Fruit fly (Drosophila melanogaster) whole organism, prepupa: ENCODE results near the gene PIG-H.

Source experiments
- Blimp-1 ChIP-seq: fragments of 200-800 bp; sonication (Bioruptor generic); optimal IDR thresholded peaks from 3 replicates; lab custom pipeline; 2017; ENCODE audit warnings: missing biosample characterization, missing genetic modification characterization, mild to moderate bottlenecking, moderate library complexity, missing genetic modification reagents
- CG10631 ChIP-seq: fragments of 200-800 bp; sonication (Bioruptor generic); optimal IDR thresholded peaks from 2 replicates; lab custom pipeline; 2016; ENCODE audit warnings: missing biosample characterization, missing genetic modification characterization
- CG11294 ChIP-seq: fragments of 200-800 bp; sonication (Bioruptor generic); IDR thresholded peaks from 2 replicates; pipeline ENCODE4 v1.3.6; 2022; ENCODE audit warnings: missing biosample characterization, missing genetic modification characterization
- CG11762 ChIP-seq: fragments of 200-800 bp; sonication (Bioruptor generic); optimal IDR thresholded peaks from 3 replicates; lab custom pipeline; 2016; ENCODE audit warnings: missing biosample characterization, missing genetic modification characterization; ENCODE audit not compliant: insufficient read depth
- CG11902 ChIP-seq: fragments of 200-800 bp; sonication (Bioruptor generic); optimal IDR thresholded peaks from 3 replicates; lab custom pipeline; 2016; ENCODE audit warnings: missing biosample characterization, missing genetic modification characterization
- CG1621 ChIP-seq: fragments of 200-800 bp; sonication (Bioruptor generic); optimal IDR thresholded peaks from 3 replicates; lab custom pipeline; 2018; ENCODE audit warnings: missing biosample characterization, mild to moderate bottlenecking, missing genetic modification characterization
- CG16779 ChIP-seq: fragments of 200-800 bp; sonication (Bioruptor generic); optimal IDR thresholded peaks from 3 replicates; lab custom pipeline; 2017; ENCODE audit warnings: missing biosample characterization, mild to moderate bottlenecking, missing genetic modification characterization
- CG31627 ChIP-seq: fragments of 200-800 bp; sonication (Bioruptor generic); optimal IDR thresholded peaks from 3 replicates; lab custom pipeline; 2016; ENCODE audit warnings: missing biosample characterization, missing genetic modification characterization
- CG4318 ChIP-seq: fragments of 200-800 bp; sonication (Bioruptor generic); optimal IDR thresholded peaks from 3 replicates; lab custom pipeline; 2017; ENCODE audit warnings: missing biosample characterization, mild to moderate bottlenecking, missing genetic modification characterization
- CG6163 ChIP-seq: fragments of 200-800 bp; sonication (Bioruptor generic); IDR thresholded peaks from 3 replicates; pipeline ENCODE4 v1.3.6; 2022; ENCODE audit warnings: missing biosample characterization, missing genetic modification characterization
- CG6276 ChIP-seq: fragments of 200-800 bp; sonication (Bioruptor generic); optimal IDR thresholded peaks from 2 replicates; lab custom pipeline; 2017; ENCODE audit warnings: missing biosample characterization, mild to moderate bottlenecking, missing genetic modification characterization
- CG6792 ChIP-seq: fragments of 200-800 bp; sonication (Bioruptor generic); optimal IDR thresholded peaks from 3 replicates; lab custom pipeline; 2016; ENCODE audit warnings: missing biosample characterization, missing genetic modification characterization
- CG6808 ChIP-seq: fragments of 200-800 bp; sonication (Bioruptor generic); optimal IDR thresholded peaks from 3 replicates; lab custom pipeline; 2017; ENCODE audit warnings: missing biosample characterization, missing genetic modification characterization, mild to moderate bottlenecking, moderate library complexity, missing genetic modification reagents
- CG6854 ChIP-seq: fragments of 200-800 bp; sonication (Bioruptor generic); optimal IDR thresholded peaks from 2 replicates; lab custom pipeline; 2017; ENCODE audit warnings: missing biosample characterization, mild to moderate bottlenecking, missing genetic modification characterization
- CG7368 ChIP-seq: fragments of 200-800 bp; sonication (Bioruptor generic); optimal IDR thresholded peaks from 3 replicates; lab custom pipeline; 2016; ENCODE audit warnings: missing biosample characterization, missing genetic modification characterization
- CG8119 ChIP-seq: fragments of 200-800 bp; sonication (Bioruptor generic); IDR thresholded peaks from 3 replicates; pipeline ENCODE4 v1.3.6; 2022; ENCODE audit warnings: missing biosample characterization, missing genetic modification characterization
- CG8319 ChIP-seq: fragments of 200-800 bp; sonication (Bioruptor generic); optimal IDR thresholded peaks from 3 replicates; lab custom pipeline; 2016; ENCODE audit warnings: missing biosample characterization, missing genetic modification characterization
- Eip75B ChIP-seq: fragments of 200-800 bp; sonication (Bioruptor generic); optimal IDR thresholded peaks from 3 replicates; lab custom pipeline; 2016; ENCODE audit warnings: missing biosample characterization, missing genetic modification characterization
- Eip78C ChIP-seq: fragments of 200-800 bp; sonication (Bioruptor generic); peaks from one replicate; lab custom pipeline; 2016; ENCODE audit warnings: missing biosample characterization, missing genetic modification characterization
- Ets21C ChIP-seq: fragments of 200-800 bp; sonication (Bioruptor generic); optimal IDR thresholded peaks from 3 replicates; lab custom pipeline; 2016; ENCODE audit warnings: missing biosample characterization, missing genetic modification characterization
- Hr38 ChIP-seq: sonication (Bioruptor generic); optimal IDR thresholded peaks from 2 replicates; lab custom pipeline; 2016; ENCODE audit warnings: missing biosample characterization, missing genetic modification characterization
- Hr4 ChIP-seq: fragments of 200-800 bp; sonication (Bioruptor generic); optimal IDR thresholded peaks from 3 replicates; lab custom pipeline; 2016; ENCODE audit warnings: missing biosample characterization, missing genetic modification characterization
- Met ChIP-seq: fragments of 200-800 bp; sonication (Bioruptor generic); optimal IDR thresholded peaks from 3 replicates; lab custom pipeline; 2016; ENCODE audit warnings: missing biosample characterization, missing genetic modification characterization
- Smox ChIP-seq: fragments of 200-800 bp; sonication (Bioruptor generic); optimal IDR thresholded peaks from 3 replicates; lab custom pipeline; 2016; ENCODE audit warnings: missing biosample characterization, missing genetic modification characterization
- Sox102F ChIP-seq: fragments of 200-800 bp; sonication (Bioruptor generic); optimal IDR thresholded peaks from 2 replicates; lab custom pipeline; 2016; ENCODE audit warnings: missing biosample characterization, mild to moderate bottlenecking, missing genetic modification characterization
- Sox15 ChIP-seq: fragments of 200-800 bp; sonication (Bioruptor generic); optimal IDR thresholded peaks from 3 replicates; lab custom pipeline; 2016; ENCODE audit warnings: missing biosample characterization, missing genetic modification characterization
- achi ChIP-seq: fragments of 200-800 bp; sonication (Bioruptor generic); optimal IDR thresholded peaks from 3 replicates; lab custom pipeline; 2016; ENCODE audit warnings: missing biosample characterization, missing genetic modification characterization
- cyc ChIP-seq: fragments of 200-800 bp; sonication (Bioruptor generic); optimal IDR thresholded peaks from 3 replicates; lab custom pipeline; 2016; ENCODE audit warnings: missing biosample characterization, missing genetic modification characterization
- dsx ChIP-seq: fragments of 200-800 bp; optimal IDR thresholded peaks from 3 replicates; lab custom pipeline; 2019; ENCODE audit warnings: missing biosample characterization, mild to moderate bottlenecking, missing genetic modification characterization, moderate library complexity; ENCODE audit not compliant: poor library complexity, severe bottlenecking
- esn ChIP-seq: fragments of 200-800 bp; sonication (Bioruptor generic); optimal IDR thresholded peaks from 2 replicates; lab custom pipeline; 2016; ENCODE audit warnings: missing biosample characterization, mild to moderate bottlenecking, missing genetic modification characterization, moderate library complexity
- fd59A ChIP-seq: fragments of 200-800 bp; sonication (Bioruptor generic); optimal IDR thresholded peaks from 2 replicates; lab custom pipeline; 2017; ENCODE audit warnings: missing biosample characterization, mild to moderate bottlenecking, missing genetic modification characterization, missing genetic modification reagents
- fd85E ChIP-seq: fragments of 200-800 bp; sonication (Bioruptor generic); optimal IDR thresholded peaks from 3 replicates; lab custom pipeline; 2016; ENCODE audit warnings: missing biosample characterization, missing genetic modification characterization
- fkh ChIP-seq: fragments of 200-800 bp; sonication (Bioruptor generic); optimal IDR thresholded peaks from 3 replicates; lab custom pipeline; 2017; ENCODE audit warnings: missing biosample characterization, mild to moderate bottlenecking, missing genetic modification characterization, moderate library complexity
- salr ChIP-seq, 2 experiments: fragments of 200-800 bp; sonication (Bioruptor generic); optimal IDR thresholded peaks; 3 replicates each; lab custom pipeline; 2016 to 2018; ENCODE audit warnings: missing biosample characterization in 2 of 2, missing genetic modification characterization in 2 of 2, mild to moderate bottlenecking in 1 of 2
- spab ChIP-seq: fragments of 200-800 bp; sonication (Bioruptor generic); optimal IDR thresholded peaks from 2 replicates; lab custom pipeline; 2017; ENCODE audit warnings: missing biosample characterization, mild to moderate bottlenecking, missing genetic modification characterization, missing genetic modification reagents
- ss ChIP-seq, 2 experiments: fragments of 200-800 bp; sonication (Bioruptor generic); optimal IDR thresholded peaks; 2 replicates in 1 of 2; 3 replicates in 1 of 2; lab custom pipeline; 2017 to 2018; ENCODE audit warnings: mild to moderate bottlenecking in 2 of 2, missing biosample characterization in 2 of 2, missing genetic modification characterization in 2 of 2, moderate library complexity in 1 of 2
- svp ChIP-seq: fragments of 200-800 bp; sonication (Bioruptor generic); peaks from one replicate; lab custom pipeline; 2016; ENCODE audit warnings: missing biosample characterization, missing genetic modification characterization
- topi ChIP-seq: fragments of 200-800 bp; sonication (Bioruptor generic); optimal IDR thresholded peaks from 3 replicates; lab custom pipeline; 2016; ENCODE audit warnings: missing biosample characterization, missing genetic modification characterization
- vri ChIP-seq: fragments of 200-800 bp; sonication (Bioruptor generic); optimal IDR thresholded peaks from 3 replicates; lab custom pipeline; 2016; ENCODE audit warnings: missing biosample characterization, mild to moderate bottlenecking, missing genetic modification characterization

Gene PIG-H

DNA sequence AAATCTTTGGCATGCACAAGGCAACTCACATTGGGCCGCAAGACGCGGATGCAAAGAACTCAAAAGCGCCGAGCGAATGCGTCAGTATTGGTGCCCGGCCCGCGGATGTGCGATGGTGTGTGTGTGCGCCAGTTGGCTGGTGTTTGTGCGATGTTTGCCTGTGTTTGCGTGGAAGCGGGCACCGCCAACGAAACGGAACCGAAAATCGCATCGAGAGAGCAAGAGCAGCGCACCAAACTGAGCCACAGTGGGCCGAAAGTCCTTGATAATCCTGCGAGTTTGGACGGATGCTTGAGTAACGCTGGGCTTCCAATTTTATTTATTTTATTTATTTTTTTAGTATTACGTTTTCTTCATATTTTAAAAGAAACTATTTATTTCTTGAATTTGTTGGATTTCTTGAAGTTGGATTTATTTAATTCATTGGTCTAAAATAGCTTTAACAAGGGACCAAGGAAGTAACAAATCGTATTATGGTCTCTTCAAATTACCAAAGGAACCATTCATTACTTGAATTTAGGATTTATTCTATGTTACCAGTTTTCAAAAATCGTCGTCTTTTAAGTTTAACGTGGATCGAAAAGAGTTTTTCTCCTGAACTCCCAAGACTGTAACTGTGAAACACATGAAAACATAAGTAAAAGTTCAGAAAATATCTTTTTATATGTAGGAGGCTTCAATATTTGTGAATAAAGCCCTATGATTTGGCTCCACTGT lies 36.7 kb upstream of the PIG-H start (continued):
- TF ChIP-seq fd59A (GFP tag; lab: Kevin White, UChicago) (peak; percentile 72), cyc (GFP tag; lab: Kevin White, UChicago) (peak; percentile 49), CG16779 (peak; percentile 9), Hr38 (GFP tag; lab: Kevin White, UChicago) (no peak), CG10631 (peak; percentile 77), CG6808 (GFP tag; lab: Kevin White, UChicago) (peak; percentile 79), achi (GFP tag; lab: Kevin White, UChicago) (peak; percentile 78), CG11294 (GFP tag; lab: Robert Waterston, UW) (0 out of 2 replicates have a peak, but pooled peaks have one; percentile 7), fkh (GFP tag; lab: Kevin White, UChicago) (no peak), CG4318 (peak; percentile 85), Eip78C (GFP tag; lab: Kevin White, UChicago) (peak; percentile 91), spab (GFP tag; lab: Kevin White, UChicago) (peak; percentile 81)

DNA sequence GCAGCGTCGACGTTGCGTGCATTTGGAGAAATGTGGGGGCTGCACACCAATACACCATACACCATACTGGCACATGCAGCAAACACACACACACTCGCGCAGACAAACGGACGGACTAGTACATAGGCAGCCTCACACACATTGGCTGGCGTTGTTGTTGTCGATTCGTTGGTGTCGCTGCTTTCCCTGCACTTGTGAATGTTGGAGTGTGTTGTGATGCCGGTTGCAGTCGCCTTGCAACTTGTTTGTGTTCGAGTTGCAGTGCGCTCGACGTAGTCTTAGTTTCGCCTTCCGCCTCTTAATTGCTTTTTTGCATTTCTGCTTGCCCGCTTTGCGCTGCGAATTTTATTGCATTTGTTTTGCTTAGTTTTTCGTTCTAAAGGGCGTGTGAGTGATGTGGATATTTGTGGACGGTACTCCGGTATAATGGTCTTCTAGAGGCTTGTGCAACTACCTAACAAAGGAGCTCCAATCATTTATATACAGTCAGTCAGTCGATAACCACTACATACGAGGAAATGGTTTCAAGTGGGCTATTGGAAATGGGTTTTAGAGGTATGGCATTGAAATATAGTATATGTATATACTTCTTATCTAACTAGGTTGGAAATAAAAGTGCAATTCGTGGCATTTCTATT lies 36.0 kb upstream of the PIG-H start:
- no peak for TF ChIP-seq Ets21C (GFP tag; lab: Kevin White, UChicago)
- TF ChIP-seq CG6854 (GFP tag; lab: Kevin White, UChicago) = no peak
- TF ChIP-seq Eip78C (GFP tag; lab: Kevin White, UChicago) = peak; percentile 69
- TF ChIP-seq CG6792 (GFP tag; lab: Kevin White, UChicago) = no peak
- TF ChIP-seq fkh (GFP tag; lab: Kevin White, UChicago) = no peak
- peak; percentile 77 for TF ChIP-seq dsx (GFP tag; lab: Kevin White, UChicago)
- TF ChIP-seq CG6163 = peak; percentile 60; the same call in 1 of the 3 replicates
- peak in 1 of 2 experiments; percentile 46 for TF ChIP-seq ss (GFP tag; optimal IDR thresholded peaks at IDR 0.05; lab: Kevin White, UChicago)
- TF ChIP-seq, all 60 proteins: peak for 4

DNA sequence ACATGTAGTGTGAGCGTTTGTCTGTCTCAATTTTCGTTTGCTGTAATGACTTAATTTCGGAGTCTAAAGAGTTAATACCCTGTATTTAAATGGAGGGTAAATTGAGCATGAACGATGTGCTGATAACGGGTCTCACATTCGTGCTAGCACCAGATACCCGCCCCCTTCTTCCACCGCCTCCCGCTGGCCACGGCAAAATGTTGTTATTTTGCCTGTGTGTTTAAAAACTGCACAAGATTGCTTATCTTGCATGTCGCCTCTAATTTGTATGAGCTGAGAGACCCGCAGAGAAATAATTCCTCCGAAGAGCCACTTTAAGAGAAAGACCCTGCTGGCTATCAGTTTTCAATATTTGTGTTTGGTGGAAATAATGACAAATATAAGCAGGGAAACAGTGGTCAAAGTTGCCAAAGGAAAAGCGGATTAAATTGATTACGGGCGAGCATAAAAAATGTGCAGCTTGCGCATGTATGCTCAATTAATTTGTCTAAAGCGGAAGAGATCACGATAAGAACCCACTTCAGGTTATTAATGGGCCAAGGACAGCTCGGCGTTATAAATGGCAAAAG lies 34.8 kb upstream of the PIG-H start:
- TF ChIP-seq Smox = no peak
- TF ChIP-seq fkh (GFP tag; lab: Kevin White, UChicago) = peak; percentile 38
- TF ChIP-seq dsx (GFP tag; lab: Kevin White, UChicago) = peak; percentile 95
- peak; percentile 30 for TF ChIP-seq vri
- peak; percentile 55 for TF ChIP-seq svp (GFP tag; lab: Kevin White, UChicago)

DNA sequence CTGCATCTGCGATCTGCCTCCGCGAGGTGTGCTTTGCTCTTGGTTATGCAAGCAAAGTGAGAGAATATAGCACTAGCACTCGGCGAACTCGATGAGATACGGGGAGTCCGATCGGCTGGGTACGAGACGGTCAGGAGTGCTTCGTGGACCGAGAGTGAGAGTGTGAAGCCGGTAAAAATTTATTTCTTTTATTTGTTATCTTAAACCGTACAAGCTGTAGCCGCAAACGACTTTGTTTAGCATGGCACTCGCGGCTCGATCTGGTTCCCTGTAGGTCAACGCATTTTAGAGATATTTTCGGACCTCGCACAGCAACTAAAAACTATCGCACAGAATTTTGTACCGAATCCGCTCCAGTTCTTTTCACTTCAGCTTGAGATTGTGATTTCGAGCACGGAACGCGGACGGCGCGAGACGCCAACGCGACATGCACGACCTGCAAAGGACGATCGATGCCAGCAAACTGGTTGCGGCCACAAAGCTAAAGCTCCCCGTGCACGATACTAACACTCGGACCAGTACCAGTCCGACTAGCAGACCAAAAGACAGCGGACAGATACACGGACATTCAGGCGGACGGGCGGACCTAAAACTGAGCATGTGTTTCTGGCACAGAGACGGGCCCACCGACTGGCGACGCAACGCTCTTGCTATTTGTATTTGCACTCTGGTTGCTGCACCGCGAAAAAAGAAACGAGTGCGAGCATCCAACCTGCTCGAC lies 32.9 kb upstream of the PIG-H start:
- TF ChIP-seq fd59A (GFP tag; lab: Kevin White, UChicago) = peak; percentile 4
- TF ChIP-seq CG4318 = no peak
- peak; percentile 59 for TF ChIP-seq vri
- TF ChIP-seq Hr38 (GFP tag; lab: Kevin White, UChicago) = no peak
- no peak for TF ChIP-seq CG7368 (GFP tag; lab: Kevin White, UChicago)
- TF ChIP-seq CG11902 = no peak
- TF ChIP-seq dsx (GFP tag; lab: Kevin White, UChicago) = peak; percentile 100
- peak; percentile 87 for TF ChIP-seq svp (GFP tag; lab: Kevin White, UChicago)
- peak; percentile 13 to 60 for TF ChIP-seq ss (GFP tag; optimal IDR thresholded peaks at IDR 0.05; lab: Kevin White, UChicago)
- peak; percentile 82 for TF ChIP-seq CG1621
- peak; percentile 28 for TF ChIP-seq Eip75B (GFP tag; lab: Kevin White, UChicago)
- TF ChIP-seq salr (GFP tag; optimal IDR thresholded peaks at IDR 0.05; lab: Kevin White, UChicago) = no peak
- no peak for TF ChIP-seq CG11762
- no peak for TF ChIP-seq CG31627 (GFP tag; lab: Kevin White, UChicago)
- no peak for TF ChIP-seq Hr4 (GFP tag; lab: Kevin White, UChicago)
- no peak for TF ChIP-seq CG16779
- no peak for TF ChIP-seq topi
- TF ChIP-seq CG8119 = no peak; the same call in 1 of the 3 replicates
- TF ChIP-seq esn = no peak
- TF ChIP-seq spab (GFP tag; lab: Kevin White, UChicago) = no peak
- no peak for TF ChIP-seq CG6276 (GFP tag; lab: Kevin White, UChicago)
- TF ChIP-seq fd85E (GFP tag; lab: Kevin White, UChicago) = no peak
- TF ChIP-seq CG6163 = peak; percentile 43; the same call in 2 of the 3 replicates
- no peak for TF ChIP-seq Met (GFP tag; lab: Kevin White, UChicago)
- no peak for TF ChIP-seq Sox15 (GFP tag; lab: Kevin White, UChicago)
- TF ChIP-seq Sox102F = no peak
- peak; percentile 85 for TF ChIP-seq Blimp-1
- TF ChIP-seq CG8319 (GFP tag; lab: Kevin White, UChicago) = no peak
